Worm (Caenorhabditis elegans) whole organism, young adult: ENCODE results near the gene clec-214.
A peak's percentile ranks its signal among the peaks of the same experiment; 100 is the strongest.

ENCODE experiments used
- B0019.2 ChIP-seq: fragments of 200-800 bp; sonication (Bioruptor generic); conservative IDR thresholded peaks from 2 replicates; pipeline ENCODE4 v1.3.6; 2022; ENCODE audit warnings: missing genetic modification reagents, missing genetic modification characterization, missing compliant biosample characterization
- B0035.1 ChIP-seq: sonication (generic microtip); optimal IDR thresholded peaks from 2 replicates; lab custom pipeline; 2016; ENCODE audit warnings: missing genetic modification characterization, mild to moderate bottlenecking, missing compliant biosample characterization, missing genotype, missing genetic modification reagents
- C17E4.6 ChIP-seq: fragments of 200-800 bp; sonication (Bioruptor generic); IDR thresholded peaks from 2 replicates; pipeline ENCODE4 v1.3.6; 2022; ENCODE audit warnings: missing genetic modification reagents, missing genetic modification characterization, missing compliant biosample characterization
- D2030.7 ChIP-seq: fragments of 200-800 bp; sonication (Bioruptor generic); IDR thresholded peaks from 2 replicates; pipeline ENCODE4 v1.3.6; 2022; ENCODE audit warnings: missing genetic modification reagents, missing genetic modification characterization, missing compliant biosample characterization
- F22D6.2 ChIP-seq: sonication (generic microtip); optimal IDR thresholded peaks from 2 replicates; lab custom pipeline; 2016; ENCODE audit warnings: mild to moderate bottlenecking, missing genetic modification characterization, missing compliant biosample characterization
- F33H1.4 ChIP-seq: fragments of 200-800 bp; sonication (Bioruptor generic); IDR thresholded peaks from 2 replicates; pipeline ENCODE4 v1.3.6; 2022; ENCODE audit warnings: missing genetic modification reagents, missing genetic modification characterization, missing compliant biosample characterization
- F39B2.1 ChIP-seq: fragments of 200-800 bp; sonication (Bioruptor generic); IDR thresholded peaks from 2 replicates; pipeline ENCODE4 v1.3.6; 2022; ENCODE audit warnings: missing genetic modification reagents, missing genetic modification characterization, missing compliant biosample characterization
- F57C9.4 ChIP-seq: sonication (generic microtip); optimal IDR thresholded peaks from 2 replicates; lab custom pipeline; 2017; ENCODE audit warnings: mild to moderate bottlenecking, missing genetic modification characterization, missing compliant biosample characterization
- Y53F4B.3 ChIP-seq: fragments of 200-800 bp; sonication (Bioruptor generic); IDR thresholded peaks from 2 replicates; pipeline ENCODE4 v1.3.6; 2022; ENCODE audit warnings: missing genetic modification reagents, missing genetic modification characterization, missing compliant biosample characterization
- Y53G8AR.9 ChIP-seq: fragments of 200-800 bp; sonication (Bioruptor generic); conservative IDR thresholded peaks from 2 replicates; pipeline ENCODE4 v1.3.6; 2022; ENCODE audit warnings: missing genetic modification reagents, missing genetic modification characterization, missing compliant biosample characterization
- Y56A3A.18 ChIP-seq: fragments of 200-800 bp; sonication (Bioruptor generic); IDR thresholded peaks from 2 replicates; pipeline ENCODE4 v1.3.6; 2022; ENCODE audit warnings: missing genetic modification reagents, missing genetic modification characterization, missing compliant biosample characterization
- Y95B8A.8 ChIP-seq: fragments of 200-800 bp; sonication (Bioruptor generic); IDR thresholded peaks from 2 replicates; pipeline ENCODE4 v1.3.6; 2022; ENCODE audit warnings: missing genetic modification reagents, missing genetic modification characterization, missing compliant biosample characterization
- ZK185.1 ChIP-seq: sonication (generic microtip); optimal IDR thresholded peaks from 2 replicates; lab custom pipeline; 2016; ENCODE audit warnings: mild to moderate bottlenecking, missing genetic modification characterization, missing compliant biosample characterization; ENCODE audit not compliant: poor library complexity, severe bottlenecking
- ama-1 ChIP-seq, 3 experiments: fragments of 150-350 bp in 1 of 3; sonication (generic microtip) in 2 of 3; optimal IDR thresholded peaks; 2 replicates each; lab custom pipeline; 2014 to 2018; ENCODE audit warnings: missing biosample characterization in 2 of 3, missing genetic modification characterization in 2 of 3, missing genetic modification reagents in 2 of 3
- aptf-2 ChIP-seq: fragments of 200-800 bp; sonication (Bioruptor generic); conservative IDR thresholded peaks from 2 replicates; pipeline ENCODE4 v1.3.6; 2022; ENCODE audit warnings: missing genetic modification reagents, missing genetic modification characterization, missing compliant biosample characterization
- aptf-3 ChIP-seq: fragments of 200-800 bp; sonication (Bioruptor generic); IDR thresholded peaks from 2 replicates; pipeline ENCODE4 v1.3.6; 2022; ENCODE audit warnings: missing genetic modification characterization, missing compliant biosample characterization
- atf-7 ChIP-seq: sonication (generic microtip); optimal IDR thresholded peaks from 2 replicates; lab custom pipeline; 2017; ENCODE audit warnings: mild to moderate bottlenecking, missing genetic modification characterization, missing compliant biosample characterization
- athp-1 ChIP-seq: sonication (generic microtip); optimal IDR thresholded peaks from 2 replicates; lab custom pipeline; 2017; ENCODE audit warnings: mild to moderate bottlenecking, missing genetic modification characterization, missing compliant biosample characterization
- attf-3 ChIP-seq: fragments of 200-800 bp; sonication (Bioruptor generic); conservative IDR thresholded peaks from 2 replicates; pipeline ENCODE4 v1.3.6; 2022; ENCODE audit warnings: missing genetic modification reagents, missing genetic modification characterization, missing compliant biosample characterization
- attf-6 ChIP-seq: fragments of 200-800 bp; sonication (Bioruptor generic); IDR thresholded peaks from 2 replicates; pipeline ENCODE4 v1.3.6; 2022; ENCODE audit warnings: missing genetic modification reagents, missing genetic modification characterization, missing compliant biosample characterization
- bed-1 ChIP-seq: fragments of 200-800 bp; sonication (Bioruptor generic); IDR thresholded peaks from 2 replicates; pipeline ENCODE4 v1.3.6; 2022; ENCODE audit warnings: missing genetic modification reagents, missing genetic modification characterization, missing compliant biosample characterization
- cebp-1 ChIP-seq, 2 experiments: fragments of 200-800 bp in 1 of 2; sonication (Bioruptor generic) in 1 of 2; sonication (generic microtip) in 1 of 2; IDR thresholded peaks in 1 of 2; optimal IDR thresholded peaks in 1 of 2; 2 replicates each; pipeline versions ENCODE4 v1.3.6 to Lab custom; 2017 to 2022; ENCODE audit warnings: missing compliant biosample characterization in 2 of 2, missing genetic modification characterization in 2 of 2, mild to moderate bottlenecking in 1 of 2, missing genetic modification reagents in 1 of 2, moderate library complexity in 1 of 2
- ceh-91 ChIP-seq: fragments of 200-800 bp; sonication (Bioruptor generic); IDR thresholded peaks from 2 replicates; pipeline ENCODE4 v1.3.6; 2022; ENCODE audit warnings: missing genetic modification reagents, missing genetic modification characterization, missing compliant biosample characterization
- ets-4 ChIP-seq: fragments of 200-800 bp; sonication (Bioruptor generic); optimal IDR thresholded peaks from 2 replicates; lab custom pipeline; 2018; ENCODE audit warnings: mild to moderate bottlenecking, missing genetic modification characterization, missing compliant biosample characterization
- fkh-3 ChIP-seq: sonication (generic microtip); optimal IDR thresholded peaks from 2 replicates; lab custom pipeline; 2016; ENCODE audit warnings: mild to moderate bottlenecking, missing genetic modification characterization, missing compliant biosample characterization
- him-1 ChIP-seq: sonication (generic microtip); optimal IDR thresholded peaks from 2 replicates; lab custom pipeline; 2016; ENCODE audit warnings: missing genotype, missing genetic modification reagents, missing genetic modification characterization, missing compliant biosample characterization
- hlh-12 ChIP-seq: sonication (generic microtip); optimal IDR thresholded peaks from 2 replicates; lab custom pipeline; 2016; ENCODE audit warnings: missing genetic modification characterization, missing compliant biosample characterization
- hlh-26 ChIP-seq: fragments of 200-800 bp; sonication (Bioruptor generic); conservative IDR thresholded peaks from 2 replicates; pipeline ENCODE4 v1.3.6; 2022; ENCODE audit warnings: missing genetic modification reagents, missing genetic modification characterization, missing compliant biosample characterization
- hrde-1 ChIP-seq: sonication (generic microtip); optimal IDR thresholded peaks from 2 replicates; lab custom pipeline; 2016; ENCODE audit warnings: missing genetic modification characterization, mild to moderate bottlenecking, missing compliant biosample characterization, moderate library complexity, missing genotype, missing genetic modification reagents, borderline replicate concordance
- hsf-1 ChIP-seq: fragments of 200-800 bp; sonication (Bioruptor generic); IDR thresholded peaks from 2 replicates; pipeline ENCODE4 v1.3.6; 2022; ENCODE audit warnings: missing genetic modification reagents, missing genetic modification characterization, missing compliant biosample characterization
- let-607 ChIP-seq, 2 experiments: fragments of 200-800 bp in 1 of 2; sonication (Bioruptor generic) in 1 of 2; sonication (generic microtip) in 1 of 2; optimal IDR thresholded peaks; 2 replicates each; lab custom pipeline; 2016 to 2018; ENCODE audit warnings: mild to moderate bottlenecking in 2 of 2, missing compliant biosample characterization in 2 of 2, missing genetic modification characterization in 2 of 2, moderate library complexity in 2 of 2, missing genotype in 1 of 2
- lin-35 ChIP-seq, 3 experiments: fragments of 150-350 bp in 2 of 3; sonication (generic microtip) in 1 of 3; optimal IDR thresholded peaks; 2 replicates each; lab custom pipeline; 2014 to 2018; ENCODE audit warnings: missing biosample characterization in 3 of 3, missing genetic modification characterization in 3 of 3, missing genetic modification reagents in 3 of 3
- lir-1 ChIP-seq: fragments of 200-800 bp; sonication (Bioruptor generic); conservative IDR thresholded peaks from 2 replicates; pipeline ENCODE4 v1.3.6; 2022; ENCODE audit warnings: missing genetic modification reagents, missing genetic modification characterization, missing compliant biosample characterization
- madf-10 ChIP-seq: sonication (generic microtip); optimal IDR thresholded peaks from 2 replicates; lab custom pipeline; 2016; ENCODE audit warnings: mild to moderate bottlenecking, missing genetic modification characterization, missing compliant biosample characterization
- mxl-1 ChIP-seq: sonication (generic microtip); optimal IDR thresholded peaks from 2 replicates; lab custom pipeline; 2016; ENCODE audit warnings: missing genetic modification characterization, missing compliant biosample characterization
- nfya-1 ChIP-seq: sonication (generic microtip); optimal IDR thresholded peaks from 2 replicates; lab custom pipeline; 2017; ENCODE audit warnings: antibody characterized with exemption, missing compliant biosample characterization, missing genetic modification characterization, borderline replicate concordance; ENCODE audit not compliant: insufficient read depth
- nfyb-1 ChIP-seq: fragments of 200-800 bp; sonication (Bioruptor generic); IDR thresholded peaks from 2 replicates; pipeline ENCODE4 v1.3.6; 2022; ENCODE audit warnings: missing genetic modification reagents, missing genetic modification characterization, missing compliant biosample characterization
- nhr-120 ChIP-seq: fragments of 200-800 bp; sonication (Bioruptor generic); IDR thresholded peaks from 2 replicates; pipeline ENCODE4 v1.3.6; 2022; ENCODE audit warnings: missing genetic modification characterization, missing compliant biosample characterization
- nhr-179 ChIP-seq: sonication (generic microtip); optimal IDR thresholded peaks from 2 replicates; lab custom pipeline; 2016; ENCODE audit warnings: mild to moderate bottlenecking, missing genetic modification characterization, missing compliant biosample characterization
- nhr-80 ChIP-seq: sonication (generic microtip); optimal IDR thresholded peaks from 2 replicates; lab custom pipeline; 2016; ENCODE audit warnings: missing genetic modification characterization, missing compliant biosample characterization
- pbrm-1 ChIP-seq: fragments of 200-800 bp; sonication (Bioruptor generic); IDR thresholded peaks from 2 replicates; pipeline ENCODE4 v1.3.6; 2022; ENCODE audit warnings: missing genetic modification reagents, missing genetic modification characterization, missing compliant biosample characterization
- rec-8 ChIP-seq, 2 experiments: sonication (generic microtip); optimal IDR thresholded peaks; 2 replicates each; lab custom pipeline; 2016; ENCODE audit warnings: mild to moderate bottlenecking in 2 of 2, missing genetic modification characterization in 2 of 2, missing genetic modification reagents in 2 of 2, missing genotype in 2 of 2, missing biosample characterization in 1 of 2, missing compliant biosample characterization in 1 of 2, moderate library complexity in 1 of 2
- repo-1 ChIP-seq: sonication (generic microtip); optimal IDR thresholded peaks from 2 replicates; lab custom pipeline; 2017; ENCODE audit warnings: mild to moderate bottlenecking, missing genetic modification characterization, missing compliant biosample characterization
- sdz-38 ChIP-seq: sonication (generic microtip); optimal IDR thresholded peaks from 2 replicates; lab custom pipeline; 2016; ENCODE audit warnings: missing genotype, missing genetic modification characterization, missing compliant biosample characterization
- sptf-2 ChIP-seq: fragments of 200-800 bp; sonication (Bioruptor generic); optimal IDR thresholded peaks from 2 replicates; lab custom pipeline; 2018; ENCODE audit warnings: mild to moderate bottlenecking, missing genetic modification characterization, missing compliant biosample characterization
- tlf-1 ChIP-seq: fragments of 200-800 bp; sonication (Bioruptor generic); optimal IDR thresholded peaks from 2 replicates; lab custom pipeline; 2018; ENCODE audit warnings: mild to moderate bottlenecking, missing genetic modification characterization, missing compliant biosample characterization
- unc-62 ChIP-seq: fragments of 150-350 bp; optimal IDR thresholded peaks from 2 replicates; lab custom pipeline; 2014; ENCODE audit warnings: missing biosample characterization, missing genetic modification reagents, missing genetic modification characterization
- zim-3 ChIP-seq: sonication (generic microtip); optimal IDR thresholded peaks from 2 replicates; lab custom pipeline; 2017; ENCODE audit warnings: mild to moderate bottlenecking, missing genetic modification characterization, moderate library complexity, missing compliant biosample characterization
- ztf-22 ChIP-seq: fragments of 200-800 bp; sonication (Bioruptor generic); optimal IDR thresholded peaks from 2 replicates; lab custom pipeline; 2018; ENCODE audit warnings: mild to moderate bottlenecking, missing genetic modification characterization, moderate library complexity, missing compliant biosample characterization

clec-214 gene

DNA sequence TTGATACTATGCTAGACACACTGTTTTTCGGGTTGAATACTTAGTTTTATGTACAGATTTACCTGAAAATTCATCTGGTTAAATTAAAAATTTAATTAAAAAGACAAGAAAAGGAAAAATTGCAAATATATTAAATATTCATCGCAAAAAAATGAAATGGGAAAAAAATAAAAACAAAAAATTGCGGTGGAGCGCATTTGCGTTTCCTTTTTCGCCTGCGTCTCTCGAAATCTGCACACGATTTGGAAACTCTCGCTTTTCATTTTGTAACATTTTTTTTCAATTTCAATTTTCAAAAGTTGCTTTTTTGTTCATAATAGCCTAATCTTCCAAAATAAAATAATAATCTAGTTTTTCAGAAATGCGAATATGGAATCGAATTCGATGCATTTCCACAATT, 22.5 kb upstream of the clec-214 start, which contains the start of the genes F19F10.11 and C50E3.5 (continued):
- TF ChIP-seq Y53G8AR.9 (GFP tag; lab: Robert Waterston, UW) (no peak), tlf-1 (no peak), sptf-2 (GFP tag; lab: Kevin White, UChicago) (no peak), fkh-3 (tag; lab: Kevin White, UChicago) (no peak), hlh-26 (GFP tag; lab: Robert Waterston, UW) (no peak), ceh-91 (GFP tag; lab: Robert Waterston, UW) (no peak), F33H1.4 (GFP tag; lab: Robert Waterston, UW) (no peak), aptf-3 (no peak), lir-1 (GFP tag; lab: Robert Waterston, UW) (no peak), ets-4 (GFP tag; lab: Kevin White, UChicago) (no peak), mxl-1 (tag; lab: Kevin White, UChicago) (no peak), F22D6.2 (no peak), nfyb-1 (no peak), ztf-22 (GFP tag; lab: Kevin White, UChicago) (no peak), rec-8 (tag; optimal IDR thresholded peaks at IDR 0.05; lab: Kevin White, UChicago) (no peak), atf-7 (tag; lab: Kevin White, UChicago) (no peak), ZK185.1 (tag; lab: Kevin White, UChicago) (no peak), madf-10 (tag; lab: Kevin White, UChicago) (no peak), attf-6 (no peak), hlh-12 (tag; lab: Kevin White, UChicago) (no peak), attf-3 (no peak), bed-1 (no peak), repo-1 (tag; lab: Kevin White, UChicago) (no peak), C17E4.6 (no peak), Y95B8A.8 (GFP tag; lab: Robert Waterston, UW) (no peak), D2030.7 (GFP tag; lab: Robert Waterston, UW) (no peak), nhr-179 (tag; lab: Kevin White, UChicago) (no peak), Y56A3A.18 (GFP tag; lab: Robert Waterston, UW) (no peak), sdz-38 (tag; lab: Kevin White, UChicago) (no peak), him-1 (tag; lab: Kevin White, UChicago) (no peak), aptf-2 (GFP tag; lab: Robert Waterston, UW) (no peak), athp-1 (no peak), hrde-1 (tag; lab: Kevin White, UChicago) (no peak), unc-62 (GFP tag; lab: Kevin White, UChicago) (no peak), lin-35 (GFP tag; optimal IDR thresholded peaks at IDR 0.05; lab: Kevin White, UChicago) (peak in 1 of 3 experiments; percentile 50), nfya-1 (tag; lab: Kevin White, UChicago) (no peak), ama-1 (optimal IDR thresholded peaks at IDR 0.05; lab: Kevin White, UChicago) (no peak), ama-1 (GFP tag; optimal IDR thresholded peaks at IDR 0.05; lab: Kevin White, UChicago) (no peak), nhr-80 (tag; lab: Kevin White, UChicago) (no peak)
- TF ChIP-seq, all 124 proteins: peak for 14

DNA sequence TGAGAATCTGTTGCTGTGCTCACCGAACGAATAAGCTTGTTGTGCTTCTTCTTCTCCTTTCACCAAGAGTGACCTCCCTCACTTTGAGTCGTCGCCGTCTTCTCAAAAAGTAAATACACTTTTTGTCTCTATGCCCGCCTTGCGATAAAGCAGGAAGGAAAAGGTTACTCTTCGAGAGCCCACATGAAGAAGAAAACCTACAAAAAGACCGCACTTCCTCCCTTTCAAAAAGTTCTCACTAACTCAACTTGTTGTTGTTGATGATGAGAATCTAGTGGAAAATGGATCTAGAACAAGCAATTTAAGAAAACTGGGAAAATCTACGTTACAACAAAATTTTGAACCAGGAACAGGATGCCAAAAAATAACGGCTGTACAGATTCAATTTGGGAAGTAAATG, 19.7 kb upstream of the clec-214 start, which contains the start of gene C50E3.6:
Gene C50E3.6, minus strand, starts transcription at position 101 of the 400 bp plus-strand sequence.
- TF ChIP-seq cebp-1 (GFP tag; IDR thresholded peaks at IDR 0.05; lab: Robert Waterston, UW) (no peak), cebp-1 (tag; optimal IDR thresholded peaks at IDR 0.05; lab: Kevin White, UChicago) (no peak), him-1 (tag; lab: Kevin White, UChicago) (no peak), B0035.1 (tag; lab: Kevin White, UChicago) (no peak), zim-3 (tag; lab: Kevin White, UChicago) (no peak), bed-1 (no peak), aptf-3 (no peak), hsf-1 (GFP tag; lab: Robert Waterston, UW) (no peak), F57C9.4 (tag; lab: Kevin White, UChicago) (no peak), B0019.2 (GFP tag; lab: Robert Waterston, UW) (no peak), tlf-1 (no peak), F39B2.1 (no peak), let-607 (tag; optimal IDR thresholded peaks at IDR 0.05; lab: Kevin White, UChicago) (no peak), Y53F4B.3 (GFP tag; lab: Robert Waterston, UW) (no peak), nhr-120 (GFP tag; lab: Robert Waterston, UW) (no peak), pbrm-1 (GFP tag; lab: Robert Waterston, UW) (no peak)
- TF ChIP-seq, all 124 proteins: peak for 0
